Worm (Caenorhabditis elegans): ENCODE measurements around the gene med-1.

ce11 chrX:12430309-12430708 lies at the start of gene med-1:
- TF ChIP-seq nhr-11 (tag; optimal IDR thresholded peaks at IDR 0.05) (no peak), ceh-82 (tag; optimal IDR thresholded peaks at IDR 0.05) (no peak), nhr-23 (tag; optimal IDR thresholded peaks at IDR 0.05) (no peak), ama-1 (optimal IDR thresholded peaks at IDR 0.05) (no peak), egl-5 (tag; optimal IDR thresholded peaks at IDR 0.05) (no peak), mdl-1 (tag; optimal IDR thresholded peaks at IDR 0.05) (no peak), snpc-4 (tag; optimal IDR thresholded peaks at IDR 0.05) (no peak), pha-4 (tag; optimal IDR thresholded peaks at IDR 0.05) (no peak), nhr-237 (tag; optimal IDR thresholded peaks at IDR 0.05) (no peak), nhr-76 (tag; optimal IDR thresholded peaks at IDR 0.05) (no peak), nhr-28 (tag; optimal IDR thresholded peaks at IDR 0.05) (no peak), fos-1 (tag; optimal IDR thresholded peaks at IDR 0.05) (no peak), unc-62 (GFP tag; optimal IDR thresholded peaks at IDR 0.05) (no peak), tbx-2 (tag; optimal IDR thresholded peaks at IDR 0.05) (no peak)

Data from whole organism, L3 larva.